Fruit fly (Drosophila melanogaster) whole organism, wandering third instar larva: ENCODE results near the gene pxb.

Experiments used
- Abd-B ChIP-seq: fragments of >200 bp; optimal IDR thresholded peaks from 2 replicates; lab custom pipeline; 2017; ENCODE audit warnings: missing biosample characterization, missing genetic modification characterization
- Dif ChIP-seq: fragments of 200-275, 200-300 bp; sonication (Bioruptor generic); optimal IDR thresholded peaks from 2 replicates; lab custom pipeline; 2018; ENCODE audit warnings: missing biosample characterization, missing genetic modification characterization; ENCODE audit not compliant: partially characterized antibody
- Myc ChIP-seq: fragments of >200 bp; optimal IDR thresholded peaks from 2 replicates; lab custom pipeline; 2017
- OdsH ChIP-seq: fragments of 200-800 bp; sonication (Bioruptor generic); optimal IDR thresholded peaks from 2 replicates; lab custom pipeline; 2016; ENCODE audit warnings: missing biosample characterization, mild to moderate bottlenecking, missing genetic modification characterization
- Vsx2 ChIP-seq: fragments of 200-300, 225-300 bp; sonication (Bioruptor generic); optimal IDR thresholded peaks from 2 replicates; lab custom pipeline; 2018; ENCODE audit warnings: missing biosample characterization, missing genetic modification characterization; ENCODE audit not compliant: partially characterized antibody
- dmrt93B ChIP-seq: fragments of 200-800 bp; sonication (Bioruptor generic); optimal IDR thresholded peaks from 2 replicates; lab custom pipeline; 2018; ENCODE audit warnings: missing biosample characterization, mild to moderate bottlenecking, missing genetic modification characterization
- fru ChIP-seq: fragments of 200-800 bp; sonication (Bioruptor generic); optimal IDR thresholded peaks from 3 replicates; lab custom pipeline; 2016; ENCODE audit warnings: missing biosample characterization, mild to moderate bottlenecking, missing genetic modification characterization
- pan ChIP-seq: fragments of >200 bp; optimal IDR thresholded peaks from 2 replicates; lab custom pipeline; 2017
- sv ChIP-seq: fragments of 200-800 bp; sonication (Bioruptor generic); optimal IDR thresholded peaks from 3 replicates; lab custom pipeline; 2016; ENCODE audit warnings: missing biosample characterization, missing genetic modification characterization
- tai ChIP-seq: sonication (Bioruptor generic); optimal IDR thresholded peaks from 2 replicates; lab custom pipeline; 2016; ENCODE audit warnings: missing biosample characterization, missing genetic modification characterization
- usp ChIP-seq: fragments of >200 bp; optimal IDR thresholded peaks from 2 replicates; lab custom pipeline; 2017; ENCODE audit warnings: missing biosample characterization, missing genetic modification characterization

dm6 chr3R:15642804-15643203 lies 23.2 kb upstream of the pxb start:
- TF ChIP-seq tai (GFP tag; lab: Kevin White, UChicago) (peak; percentile 26), usp (GFP tag; lab: Kevin White, UChicago) (no peak), sv (GFP tag; lab: Kevin White, UChicago) (no peak), fru (GFP tag; lab: Kevin White, UChicago) (peak; percentile 83), Abd-B (no peak), OdsH (GFP tag; lab: Kevin White, UChicago) (peak; percentile 77), Myc (lab: Kevin White, UChicago) (no peak), dmrt93B (GFP tag; lab: Kevin White, UChicago) (peak; percentile 76), Vsx2 (GFP tag; lab: Kevin White, UChicago) (no peak), pan (no peak), Dif (GFP tag; lab: Kevin White, UChicago) (no peak)
